Fruit fly (Drosophila melanogaster): ENCODE measurements around the gene Toll-6.
A peak's percentile ranks its signal among the peaks of the same experiment; 100 is the strongest.

The Toll-6 gene

dm6 chr3L:15347695-15348465 lies 11.4 kb downstream of the Toll-6 start (continued):
- no peak for TF ChIP-seq hb (GFP tag; IDR thresholded peaks at IDR 0.05; ENCODE audit: partially characterized antibody)
- TF ChIP-seq insv (GFP tag; optimal IDR thresholded peaks at IDR 0.05) = no peak
- peak; percentile 85 for TF ChIP-seq CG11504 (tag; optimal IDR thresholded peaks at IDR 0.05)
- TF ChIP-seq CG8388 (GFP tag; optimal IDR thresholded peaks at IDR 0.05) = peak; percentile 77
- TF ChIP-seq CG1024 (GFP tag; IDR thresholded peaks at IDR 0.05) = no peak
- no peak for TF ChIP-seq chm (GFP tag; IDR thresholded peaks at IDR 0.05)
- TF ChIP-seq CG11456 (GFP tag; IDR thresholded peaks at IDR 0.05) = no peak
- peak; percentile 74 for TF ChIP-seq CG11695 (GFP tag; IDR thresholded peaks at IDR 0.05)
- no peak for TF ChIP-seq CG4707 (GFP tag; optimal IDR thresholded peaks at IDR 0.05)
- peak; percentile 67 for TF ChIP-seq CG3281 (GFP tag; optimal IDR thresholded peaks at IDR 0.05)
- 0 out of 2 replicates have a peak, but pooled peaks have one; percentile 19 for TF ChIP-seq esg (GFP tag; conservative IDR thresholded peaks at IDR 0.05)
- peak; percentile 79 for TF ChIP-seq phol (tag; optimal IDR thresholded peaks at IDR 0.05)
- TF ChIP-seq sisA (GFP tag; IDR thresholded peaks at IDR 0.05) = no peak
- no peak for TF ChIP-seq CG5953 (GFP tag; IDR thresholded peaks at IDR 0.05)
- no peak for TF ChIP-seq CHES-1-like (GFP tag; optimal IDR thresholded peaks at IDR 0.05)
- TF ChIP-seq cg (GFP tag; optimal IDR thresholded peaks at IDR 0.05) = no peak
- TF ChIP-seq dysf (GFP tag; IDR thresholded peaks at IDR 0.05) = peak; percentile 37; the same call in 1 of the 3 replicates
- no peak for TF ChIP-seq chif (GFP tag; optimal IDR thresholded peaks at IDR 0.05)
- no peak for TF ChIP-seq dm (GFP tag; optimal IDR thresholded peaks at IDR 0.05)
- no peak for TF ChIP-seq jigr1 (GFP tag; IDR thresholded peaks at IDR 0.05)
- TF ChIP-seq Hmr (GFP tag; optimal IDR thresholded peaks at IDR 0.05) = peak; percentile 71
- peak; percentile 17 for TF ChIP-seq CG12219 (GFP tag; optimal IDR thresholded peaks at IDR 0.05)
- no peak for TF ChIP-seq Hr78 (GFP tag; optimal IDR thresholded peaks at IDR 0.05)
- TF ChIP-seq Eip74EF (GFP tag; optimal IDR thresholded peaks at IDR 0.05) = peak in 1 of 2 experiments; percentile 73
- no peak for TF ChIP-seq ftz-f1 (GFP tag; optimal IDR thresholded peaks at IDR 0.05)
- TF ChIP-seq exex (tag; optimal IDR thresholded peaks at IDR 0.05) = no peak
- TF ChIP-seq sim (GFP tag; IDR thresholded peaks at IDR 0.05) = 0 out of 2 replicates have a peak, but pooled peaks have one; percentile 11
- peak; percentile 24 for TF ChIP-seq salm (tag; optimal IDR thresholded peaks at IDR 0.05)
- no peak for TF ChIP-seq CG12236 (GFP tag; optimal IDR thresholded peaks at IDR 0.05)
- TF ChIP-seq Hr3 (GFP tag; optimal IDR thresholded peaks at IDR 0.05) = peak; percentile 67
- no peak for TF ChIP-seq hbn (GFP tag; IDR thresholded peaks at IDR 0.05; ENCODE audit: partially characterized antibody)
- TF ChIP-seq CG8924 (tag; optimal IDR thresholded peaks at IDR 0.05) = peak; percentile 92
- no peak for TF ChIP-seq Rx (GFP tag; IDR thresholded peaks at IDR 0.05)
- no peak for TF ChIP-seq CG7372 (GFP tag; IDR thresholded peaks at IDR 0.05)
- peak; percentile 50; the same call in 1 of the 3 replicates for TF ChIP-seq croc (GFP tag; conservative IDR thresholded peaks at IDR 0.05)
- TF ChIP-seq CG6689 (GFP tag; IDR thresholded peaks at IDR 0.05) = peak; percentile 68
- no peak for TF ChIP-seq luna (GFP tag; optimal IDR thresholded peaks at IDR 0.05)
- TF ChIP-seq cwo (GFP tag; optimal IDR thresholded peaks at IDR 0.05) = peak; percentile 56
- TF ChIP-seq nmo (GFP tag; optimal IDR thresholded peaks at IDR 0.05) = peak; percentile 91
- no peak for TF ChIP-seq sc (optimal IDR thresholded peaks at IDR 0.05)
- TF ChIP-seq sc (GFP tag; optimal IDR thresholded peaks at IDR 0.05) = peak; percentile 74
- peak; percentile 59 for TF ChIP-seq CG4404 (GFP tag; IDR thresholded peaks at IDR 0.05)
- TF ChIP-seq CG4820 (GFP tag; optimal IDR thresholded peaks at IDR 0.05) = peak; percentile 43
- TF ChIP-seq org-1 (GFP tag; optimal IDR thresholded peaks at IDR 0.05) = peak; percentile 27
- TF ChIP-seq Dad (GFP tag; optimal IDR thresholded peaks at IDR 0.05) = no peak
- TF ChIP-seq Dref (GFP tag; IDR thresholded peaks at IDR 0.05) = no peak
- TF ChIP-seq ap (GFP tag; IDR thresholded peaks at IDR 0.05) = no peak
- TF ChIP-seq gro (GFP tag; optimal IDR thresholded peaks at IDR 0.05) = no peak
- no peak for TF ChIP-seq CG12769 (tag; optimal IDR thresholded peaks at IDR 0.05)
- peak; percentile 72 for TF ChIP-seq CG4424 (GFP tag; optimal IDR thresholded peaks at IDR 0.05)

Measured in whole organism, embryonic.